Worm (Caenorhabditis elegans) whole organism, young adult: Measurements from ENCODE around the gene C43H6.4.

ENCODE experiments used
- B0019.2 ChIP-seq: fragments of 200-800 bp; sonication (Bioruptor generic); conservative IDR thresholded peaks from 2 replicates; pipeline ENCODE4 v1.3.6; 2022; ENCODE audit warnings: missing genetic modification reagents, missing genetic modification characterization, missing compliant biosample characterization
- F23B12.7 ChIP-seq: sonication (generic microtip); optimal IDR thresholded peaks from 2 replicates; lab custom pipeline; 2017; ENCODE audit warnings: missing genetic modification characterization, mild to moderate bottlenecking, missing compliant biosample characterization, antibody characterized with exemption, moderate library complexity; ENCODE audit not compliant: insufficient read depth
- F33H1.4 ChIP-seq: fragments of 200-800 bp; sonication (Bioruptor generic); IDR thresholded peaks from 2 replicates; pipeline ENCODE4 v1.3.6; 2022; ENCODE audit warnings: missing genetic modification reagents, missing genetic modification characterization, missing compliant biosample characterization
- F39B2.1 ChIP-seq: fragments of 200-800 bp; sonication (Bioruptor generic); IDR thresholded peaks from 2 replicates; pipeline ENCODE4 v1.3.6; 2022; ENCODE audit warnings: missing genetic modification reagents, missing genetic modification characterization, missing compliant biosample characterization
- F57A8.1 ChIP-seq: fragments of 200-800 bp; sonication (Bioruptor generic); optimal IDR thresholded peaks from 2 replicates; lab custom pipeline; 2018; ENCODE audit warnings: mild to moderate bottlenecking, missing genetic modification characterization, moderate library complexity, missing compliant biosample characterization
- Y79H2A.3 ChIP-seq: fragments of 200-800 bp; sonication (Bioruptor generic); conservative IDR thresholded peaks from 2 replicates; pipeline ENCODE4 v1.3.6; 2022; ENCODE audit warnings: missing genetic modification reagents, missing genetic modification characterization, missing compliant biosample characterization
- akir-1 ChIP-seq: fragments of 200-800 bp; sonication (Bioruptor generic); optimal IDR thresholded peaks from 2 replicates; lab custom pipeline; 2018; ENCODE audit warnings: mild to moderate bottlenecking, missing genetic modification characterization, moderate library complexity, missing compliant biosample characterization
- attf-3 ChIP-seq: fragments of 200-800 bp; sonication (Bioruptor generic); conservative IDR thresholded peaks from 2 replicates; pipeline ENCODE4 v1.3.6; 2022; ENCODE audit warnings: missing genetic modification reagents, missing genetic modification characterization, missing compliant biosample characterization
- ccch-3 ChIP-seq: fragments of 200-800 bp; sonication (Bioruptor generic); optimal IDR thresholded peaks from 2 replicates; lab custom pipeline; 2018; ENCODE audit warnings: mild to moderate bottlenecking, missing genetic modification characterization, missing compliant biosample characterization
- dox-1 ChIP-seq: fragments of 200-800 bp; sonication (Bioruptor generic); IDR thresholded peaks from 2 replicates; pipeline ENCODE4 v1.3.6; 2022; ENCODE audit warnings: missing genetic modification reagents, missing genetic modification characterization, missing compliant biosample characterization
- dpff-1 ChIP-seq: sonication (generic microtip); optimal IDR thresholded peaks from 2 replicates; lab custom pipeline; 2017; ENCODE audit warnings: mild to moderate bottlenecking, missing genetic modification characterization, missing compliant biosample characterization
- dpl-1 ChIP-seq: fragments of 150-350 bp; optimal IDR thresholded peaks from 2 replicates; lab custom pipeline; 2014; ENCODE audit warnings: missing biosample characterization, missing genetic modification reagents, missing genetic modification characterization
- efl-1 ChIP-seq: fragments of 150-350 bp; optimal IDR thresholded peaks from 2 replicates; lab custom pipeline; 2014; ENCODE audit warnings: missing biosample characterization, missing genetic modification reagents, missing genetic modification characterization
- ekl-4 ChIP-seq: fragments of 200-800 bp; sonication (Bioruptor generic); IDR thresholded peaks from 2 replicates; pipeline ENCODE4 v1.3.6; 2022; ENCODE audit warnings: missing genetic modification reagents, missing genetic modification characterization, missing compliant biosample characterization
- him-1 ChIP-seq: sonication (generic microtip); optimal IDR thresholded peaks from 2 replicates; lab custom pipeline; 2016; ENCODE audit warnings: missing genotype, missing genetic modification reagents, missing genetic modification characterization, missing compliant biosample characterization
- hlh-12 ChIP-seq: sonication (generic microtip); optimal IDR thresholded peaks from 2 replicates; lab custom pipeline; 2016; ENCODE audit warnings: missing genetic modification characterization, missing compliant biosample characterization
- hmg-1.2 ChIP-seq: fragments of 200-800 bp; sonication (Bioruptor generic); IDR thresholded peaks from 2 replicates; pipeline ENCODE4 v1.3.6; 2022; ENCODE audit warnings: missing genetic modification reagents, missing genetic modification characterization, missing compliant biosample characterization
- hrde-1 ChIP-seq: sonication (generic microtip); optimal IDR thresholded peaks from 2 replicates; lab custom pipeline; 2016; ENCODE audit warnings: missing genetic modification characterization, mild to moderate bottlenecking, missing compliant biosample characterization, moderate library complexity, missing genotype, missing genetic modification reagents, borderline replicate concordance
- hsf-1 ChIP-seq: fragments of 200-800 bp; sonication (Bioruptor generic); IDR thresholded peaks from 2 replicates; pipeline ENCODE4 v1.3.6; 2022; ENCODE audit warnings: missing genetic modification reagents, missing genetic modification characterization, missing compliant biosample characterization
- lag-1 ChIP-seq: fragments of 200-800 bp; sonication (Bioruptor generic); IDR thresholded peaks from 2 replicates; pipeline ENCODE4 v1.3.6; 2022; ENCODE audit warnings: missing genetic modification reagents, missing genetic modification characterization, missing compliant biosample characterization
- lin-26 ChIP-seq: fragments of 200-800 bp; sonication (Bioruptor generic); IDR thresholded peaks from 2 replicates; pipeline ENCODE4 v1.3.6; 2022; ENCODE audit warnings: missing genetic modification reagents, missing genetic modification characterization, missing compliant biosample characterization
- lin-35 ChIP-seq, 3 experiments: fragments of 150-350 bp in 2 of 3; sonication (generic microtip) in 1 of 3; optimal IDR thresholded peaks; 2 replicates each; lab custom pipeline; 2014 to 2018; ENCODE audit warnings: missing biosample characterization in 3 of 3, missing genetic modification characterization in 3 of 3, missing genetic modification reagents in 3 of 3
- lin-40 ChIP-seq: sonication (generic microtip); optimal IDR thresholded peaks from 2 replicates; lab custom pipeline; 2016; ENCODE audit warnings: missing genetic modification characterization, mild to moderate bottlenecking, missing compliant biosample characterization, missing genotype, missing genetic modification reagents
- madf-10 ChIP-seq: sonication (generic microtip); optimal IDR thresholded peaks from 2 replicates; lab custom pipeline; 2016; ENCODE audit warnings: mild to moderate bottlenecking, missing genetic modification characterization, missing compliant biosample characterization
- madf-3 ChIP-seq: fragments of 200-800 bp; sonication (Bioruptor generic); IDR thresholded peaks from 2 replicates; pipeline ENCODE4 v1.3.6; 2022; ENCODE audit warnings: missing genetic modification reagents, missing genetic modification characterization, missing compliant biosample characterization
- madf-6 ChIP-seq: fragments of 200-800 bp; sonication (Bioruptor generic); IDR thresholded peaks from 2 replicates; pipeline ENCODE4 v1.3.6; 2022; ENCODE audit warnings: missing genetic modification reagents, missing genetic modification characterization, missing compliant biosample characterization
- madf-8 ChIP-seq: fragments of 200-800 bp; sonication (Bioruptor generic); conservative IDR thresholded peaks from 2 replicates; pipeline ENCODE4 v1.3.6; 2022; ENCODE audit warnings: missing genetic modification reagents, missing genetic modification characterization, missing compliant biosample characterization
- mes-4 ChIP-seq: sonication (generic microtip); optimal IDR thresholded peaks from 2 replicates; lab custom pipeline; 2016; ENCODE audit warnings: missing genotype, missing genetic modification characterization, missing compliant biosample characterization
- mxl-1 ChIP-seq: sonication (generic microtip); optimal IDR thresholded peaks from 2 replicates; lab custom pipeline; 2016; ENCODE audit warnings: missing genetic modification characterization, missing compliant biosample characterization
- nhr-27 ChIP-seq: fragments of 200-800 bp; sonication (Bioruptor generic); optimal IDR thresholded peaks from 2 replicates; lab custom pipeline; 2018; ENCODE audit warnings: mild to moderate bottlenecking, missing genetic modification characterization, moderate library complexity, missing compliant biosample characterization
- nhr-90 ChIP-seq: sonication (generic microtip); optimal IDR thresholded peaks from 2 replicates; lab custom pipeline; 2016; ENCODE audit warnings: missing genotype, mild to moderate bottlenecking, missing genetic modification characterization, missing compliant biosample characterization
- pbrm-1 ChIP-seq: fragments of 200-800 bp; sonication (Bioruptor generic); IDR thresholded peaks from 2 replicates; pipeline ENCODE4 v1.3.6; 2022; ENCODE audit warnings: missing genetic modification reagents, missing genetic modification characterization, missing compliant biosample characterization
- rcor-1 ChIP-seq: fragments of 200-800 bp; sonication (Bioruptor generic); IDR thresholded peaks from 2 replicates; pipeline ENCODE4 v1.3.6; 2022; ENCODE audit warnings: missing genetic modification reagents, missing genetic modification characterization, missing compliant biosample characterization
- sea-2 ChIP-seq: fragments of 200-800 bp; sonication (Bioruptor generic); IDR thresholded peaks from 2 replicates; pipeline ENCODE4 v1.3.6; 2022; ENCODE audit warnings: missing genetic modification characterization, missing compliant biosample characterization
- snpc-1.1 ChIP-seq: sonication (generic microtip); optimal IDR thresholded peaks from 2 replicates; lab custom pipeline; 2017; ENCODE audit warnings: missing genetic modification characterization, mild to moderate bottlenecking, missing compliant biosample characterization, antibody characterized with exemption, moderate library complexity, missing genotype, missing genetic modification reagents; ENCODE audit not compliant: insufficient read depth
- snpc-4 ChIP-seq, 5 experiments: fragments of 150-350 bp in 1 of 5; sonication (generic microtip) in 4 of 5; optimal IDR thresholded peaks; 2 replicates each; lab custom pipeline; 2014 to 2018; ENCODE audit warnings: missing genetic modification characterization in 5 of 5, missing biosample characterization in 3 of 5, antibody characterized with exemption in 2 of 5, mild to moderate bottlenecking in 2 of 5, missing compliant biosample characterization in 2 of 5, missing genotype in 2 of 5, moderate library complexity in 2 of 5, missing genetic modification reagents in 1 of 5
- sptf-2 ChIP-seq: fragments of 200-800 bp; sonication (Bioruptor generic); optimal IDR thresholded peaks from 2 replicates; lab custom pipeline; 2018; ENCODE audit warnings: mild to moderate bottlenecking, missing genetic modification characterization, missing compliant biosample characterization
- tbp1 ChIP-seq: fragments of 200-800 bp; sonication (Bioruptor generic); optimal IDR thresholded peaks from 2 replicates; lab custom pipeline; 2018; ENCODE audit warnings: mild to moderate bottlenecking, missing genetic modification characterization, missing compliant biosample characterization
- xnd-1 ChIP-seq: sonication (generic microtip); optimal IDR thresholded peaks from 2 replicates; lab custom pipeline; 2016; ENCODE audit warnings: missing genotype, missing genetic modification reagents, missing genetic modification characterization, missing compliant biosample characterization
- ztf-18 ChIP-seq: sonication (generic microtip); optimal IDR thresholded peaks from 2 replicates; lab custom pipeline; 2016; ENCODE audit warnings: missing genotype, mild to moderate bottlenecking, missing genetic modification characterization, missing compliant biosample characterization
- ztf-26 ChIP-seq: sonication (generic microtip); optimal IDR thresholded peaks from 2 replicates; lab custom pipeline; 2017; ENCODE audit warnings: missing genetic modification characterization, missing compliant biosample characterization
- ztf-28 ChIP-seq: fragments of 200-800 bp; sonication (Bioruptor generic); IDR thresholded peaks from 2 replicates; pipeline ENCODE4 v1.3.6; 2022; ENCODE audit warnings: missing genetic modification reagents, missing genetic modification characterization, missing compliant biosample characterization

The C43H6.4 gene

ce11 chrX:2403724-2404123, at the start of gene C43H6.4:
Gene C43H6.4, plus strand, starts transcription at chrX:2404024.
- TF ChIP-seq ekl-4 (GFP tag; lab: Robert Waterston, UW) (no peak), tbp1 (GFP tag; lab: Kevin White, UChicago) (no peak), lag-1 (GFP tag; lab: Robert Waterston, UW) (no peak), dpff-1 (tag; lab: Kevin White, UChicago) (no peak), mes-4 (tag; lab: Kevin White, UChicago) (no peak), lin-35 (GFP tag; optimal IDR thresholded peaks at IDR 0.05; lab: Kevin White, UChicago) (no peak), lin-26 (GFP tag; lab: Robert Waterston, UW) (no peak), hlh-12 (no peak), Y79H2A.3 (GFP tag; lab: Robert Waterston, UW) (no peak), attf-3 (GFP tag; lab: Robert Waterston, UW) (no peak), ztf-28 (GFP tag; lab: Robert Waterston, UW) (no peak), xnd-1 (tag; lab: Kevin White, UChicago) (no peak), akir-1 (GFP tag; lab: Kevin White, UChicago) (no peak), F39B2.1 (GFP tag; lab: Robert Waterston, UW) (no peak), madf-10 (tag; lab: Kevin White, UChicago) (no peak), madf-6 (GFP tag; lab: Robert Waterston, UW) (no peak), sptf-2 (no peak), F57A8.1 (GFP tag; lab: Kevin White, UChicago) (no peak), ccch-3 (GFP tag; lab: Kevin White, UChicago) (no peak), hrde-1 (tag; lab: Kevin White, UChicago) (no peak)
- TF ChIP-seq, all 124 proteins: peak for 0

ce11 chrX:2359797-2360196, 44.0 kb upstream of the C43H6.4 start, which contains the start of gene lgc-40:
Gene lgc-40, plus strand, starts transcription at chrX:2360097.
- TF ChIP-seq sptf-2 (no peak), mxl-1 (no peak), F33H1.4 (GFP tag; lab: Robert Waterston, UW) (no peak), nhr-90 (tag; lab: Kevin White, UChicago) (no peak), F23B12.7 (no peak), hsf-1 (GFP tag; lab: Robert Waterston, UW) (no peak), lin-26 (GFP tag; lab: Robert Waterston, UW) (no peak), B0019.2 (GFP tag; lab: Robert Waterston, UW) (no peak), lin-40 (no peak)

ce11 chrX:2362872-2363271, 41.0 kb upstream of the C43H6.4 start:
- no peak for TF ChIP-seq ztf-26
- no peak for TF ChIP-seq dpl-1 (GFP tag; lab: Kevin White, UChicago)
- TF ChIP-seq him-1 (tag; lab: Kevin White, UChicago): peak; percentile 62
- TF ChIP-seq snpc-1.1: peak; percentile 80
- peak; percentile 29; the same call in 1 of the 2 replicates for TF ChIP-seq madf-8 (GFP tag; lab: Robert Waterston, UW)
- TF ChIP-seq sptf-2: peak; percentile 19
- peak; percentile 72 for TF ChIP-seq madf-6 (GFP tag; lab: Robert Waterston, UW)
- TF ChIP-seq hmg-1.2 (GFP tag; lab: Robert Waterston, UW): peak; percentile 65
- TF ChIP-seq ccch-3 (GFP tag; lab: Kevin White, UChicago): no peak
- TF ChIP-seq hsf-1 (GFP tag; lab: Robert Waterston, UW): 0 out of 2 replicates have a peak, but pooled peaks have one; percentile 29
- peak; percentile 40 for TF ChIP-seq efl-1 (GFP tag; lab: Kevin White, UChicago)
- TF ChIP-seq dox-1 (GFP tag; lab: Robert Waterston, UW): 0 out of 2 replicates have a peak, but pooled peaks have one; percentile 16
- peak; percentile 75; the same call in 1 of the 2 replicates for TF ChIP-seq rcor-1 (GFP tag; lab: Robert Waterston, UW)
- TF ChIP-seq pbrm-1 (GFP tag; lab: Robert Waterston, UW): peak; percentile 76
- peak; percentile 68 for TF ChIP-seq snpc-4 (GFP tag; optimal IDR thresholded peaks at IDR 0.05; lab: Kevin White, UChicago)
- TF ChIP-seq snpc-4 (tag; optimal IDR thresholded peaks at IDR 0.05; lab: Kevin White, UChicago): peak; percentile 28 to 93 (median 90)
- TF ChIP-seq nhr-27 (tag; lab: Kevin White, UChicago): no peak
- TF ChIP-seq madf-3 (GFP tag; lab: Robert Waterston, UW): 0 out of 2 replicates have a peak, but pooled peaks have one; percentile 19
- no peak for TF ChIP-seq sea-2
- no peak for TF ChIP-seq ztf-18 (tag; lab: Kevin White, UChicago)
